Worm (Caenorhabditis elegans) whole organism, L4 larva: Measurements from ENCODE around the gene clec-76.

Source experiments
- Y75B8A.6 ChIP-seq: fragments of 200-800 bp; sonication (Bioruptor generic); IDR thresholded peaks from 2 replicates; pipeline ENCODE4 v1.3.6; 2022; ENCODE audit warnings: missing genetic modification reagents, missing genetic modification characterization, missing compliant biosample characterization
- dpl-1 ChIP-seq: fragments of 150-350 bp; optimal IDR thresholded peaks from 2 replicates; lab custom pipeline; 2014; ENCODE audit warnings: missing biosample characterization, missing genetic modification reagents, missing genetic modification characterization
- egl-27 ChIP-seq: sonication (generic microtip); optimal IDR thresholded peaks from 3 replicates; lab custom pipeline; 2017; ENCODE audit warnings: missing biosample characterization, missing genetic modification reagents, missing genetic modification characterization
- hlh-30 ChIP-seq: sonication (generic microtip); optimal IDR thresholded peaks from 2 replicates; lab custom pipeline; 2017; ENCODE audit warnings: antibody characterized with exemption, mild to moderate bottlenecking, missing genetic modification characterization, missing compliant biosample characterization; ENCODE audit not compliant: insufficient read depth
- mep-1 ChIP-seq: fragments of 150-350 bp; sonication (generic microtip); optimal IDR thresholded peaks from 3 replicates; lab custom pipeline; 2014; ENCODE audit warnings: missing biosample characterization, missing genetic modification characterization
- nhr-11 ChIP-seq: fragments of 150-350 bp; optimal IDR thresholded peaks from 2 replicates; lab custom pipeline; 2014; ENCODE audit warnings: missing biosample characterization, missing genetic modification characterization
- nhr-25 ChIP-seq: sonication (generic microtip); optimal IDR thresholded peaks from 2 replicates; lab custom pipeline; 2017; ENCODE audit warnings: missing genetic modification characterization, mild to moderate bottlenecking, missing compliant biosample characterization, antibody characterized with exemption, moderate library complexity, borderline replicate concordance; ENCODE audit not compliant: insufficient read depth
- nhr-28 ChIP-seq: fragments of 150-350 bp; optimal IDR thresholded peaks from 2 replicates; lab custom pipeline; 2014; ENCODE audit warnings: missing biosample characterization, missing genetic modification characterization
- pqm-1 ChIP-seq: sonication (generic microtip); optimal IDR thresholded peaks from 2 replicates; lab custom pipeline; 2017; ENCODE audit warnings: missing biosample characterization, missing genetic modification characterization
- sdz-12 ChIP-seq: fragments of 200-800 bp; sonication (Bioruptor generic); optimal IDR thresholded peaks from 2 replicates; lab custom pipeline; 2018; ENCODE audit warnings: mild to moderate bottlenecking, missing genetic modification characterization, missing compliant biosample characterization
- unc-39 ChIP-seq: sonication (generic microtip); optimal IDR thresholded peaks from 2 replicates; lab custom pipeline; 2017; ENCODE audit warnings: missing biosample characterization, missing genetic modification characterization
- unc-62 ChIP-seq, 3 experiments: fragments of 150-350 bp in 1 of 3; sonication (generic microtip); optimal IDR thresholded peaks in 2 of 3; peaks in 1 of 3; 1 replicate in 1 of 3; 2 replicates in 2 of 3; lab custom pipeline; 2014 to 2017; ENCODE audit warnings: missing biosample characterization in 3 of 3, missing genetic modification characterization in 3 of 3, missing genetic modification reagents in 3 of 3, missing genotype in 1 of 3
- ztf-11 ChIP-seq: fragments of 150-350 bp; optimal IDR thresholded peaks from 2 replicates; lab custom pipeline; 2014; ENCODE audit warnings: missing biosample characterization, missing genetic modification characterization

- no peak for TF ChIP-seq nhr-11
- no peak for TF ChIP-seq egl-27 (tag; lab: Kevin White, UChicago)
- TF ChIP-seq Y75B8A.6 (GFP tag; lab: Robert Waterston, UW), result no peak
- no peak for TF ChIP-seq pqm-1
- TF ChIP-seq mep-1 (tag; lab: Kevin White, UChicago), result no peak
- no peak for TF ChIP-seq unc-39 (tag; lab: Kevin White, UChicago)
- TF ChIP-seq unc-62 (GFP tag; optimal IDR thresholded peaks at IDR 0.05 in 1 of 2; lab: Kevin White, UChicago), result peak in 1 of 2 experiments; percentile 73
- TF ChIP-seq unc-62 (tag; optimal IDR thresholded peaks at IDR 0.05; lab: Kevin White, UChicago), result no peak
- TF ChIP-seq dpl-1 (GFP tag; lab: Kevin White, UChicago), result no peak
- no peak for TF ChIP-seq nhr-28 (tag; lab: Kevin White, UChicago)
- no peak for TF ChIP-seq nhr-25
- no peak for TF ChIP-seq hlh-30 (tag; lab: Kevin White, UChicago)
- no peak for TF ChIP-seq sdz-12 (GFP tag; lab: Kevin White, UChicago)
- no peak for TF ChIP-seq ztf-11 (tag; lab: Kevin White, UChicago)
Observed at ce11 chrIV:3917405-3917804, 47.6 kb upstream of the clec-76 start, which contains the start of gene F56D6.14.
